Worm (Caenorhabditis elegans) whole organism, L2 larva: ENCODE measurements around the gene col-95.
A peak's percentile ranks its signal among the peaks of the same experiment; 100 is the strongest.

ENCODE experiments used
- C34F6.9 ChIP-seq: fragments of 150-350 bp; optimal IDR thresholded peaks from 2 replicates; lab custom pipeline; 2014; ENCODE audit warnings: missing biosample characterization, missing genetic modification characterization
- F13H6.1 ChIP-seq: sonication (generic microtip); optimal IDR thresholded peaks from 2 replicates; lab custom pipeline; 2016; ENCODE audit warnings: missing genetic modification characterization, missing compliant biosample characterization
- R02D3.7 ChIP-seq: fragments of 150-350 bp; optimal IDR thresholded peaks from 2 replicates; lab custom pipeline; 2014; ENCODE audit warnings: missing biosample characterization, missing genetic modification characterization
- Y55F3AM.14 ChIP-seq: fragments of 200-800 bp; sonication (Bioruptor generic); optimal IDR thresholded peaks from 2 replicates; lab custom pipeline; 2018; ENCODE audit warnings: mild to moderate bottlenecking, missing genetic modification characterization, missing compliant biosample characterization
- alr-1 ChIP-seq: fragments of 150-350 bp; optimal IDR thresholded peaks from 2 replicates; lab custom pipeline; 2014; ENCODE audit warnings: missing biosample characterization, missing genetic modification characterization
- aly-2 ChIP-seq: fragments of 150-350 bp; optimal IDR thresholded peaks from 2 replicates; lab custom pipeline; 2014; ENCODE audit warnings: missing biosample characterization, missing genetic modification characterization
- ama-1 ChIP-seq: fragments of 150-350 bp; optimal IDR thresholded peaks from 2 replicates; lab custom pipeline; 2018; ENCODE audit warnings: inconsistent platforms
- blmp-1 ChIP-seq: sonication (generic microtip); optimal IDR thresholded peaks from 2 replicates; lab custom pipeline; 2017; ENCODE audit warnings: missing genetic modification characterization, mild to moderate bottlenecking, missing compliant biosample characterization, antibody characterized with exemption, moderate library complexity; ENCODE audit not compliant: insufficient read depth
- ceh-82 ChIP-seq: fragments of 150-350 bp; optimal IDR thresholded peaks from 2 replicates; lab custom pipeline; 2014; ENCODE audit warnings: missing biosample characterization, missing genetic modification characterization
- crh-2 ChIP-seq: sonication (generic microtip); optimal IDR thresholded peaks from 2 replicates; lab custom pipeline; 2017; ENCODE audit warnings: missing biosample characterization, missing genetic modification characterization
- egl-27 ChIP-seq: sonication (generic microtip); optimal IDR thresholded peaks from 3 replicates; lab custom pipeline; 2017; ENCODE audit warnings: missing biosample characterization, missing genetic modification reagents, missing genetic modification characterization
- fos-1 ChIP-seq: fragments of 150-350 bp; optimal IDR thresholded peaks from 2 replicates; lab custom pipeline; 2014; ENCODE audit warnings: missing biosample characterization, missing genetic modification characterization
- gmeb-1 ChIP-seq: fragments of 150-350 bp; optimal IDR thresholded peaks from 2 replicates; lab custom pipeline; 2014; ENCODE audit warnings: missing biosample characterization, missing genetic modification characterization
- lin-11 ChIP-seq: fragments of 150-350 bp; sonication (generic microtip); optimal IDR thresholded peaks from 2 replicates; lab custom pipeline; 2014; ENCODE audit warnings: missing biosample characterization, missing genetic modification characterization, inconsistent platforms, mixed read lengths
- lin-13 ChIP-seq: fragments of 150-350 bp; optimal IDR thresholded peaks from 2 replicates; lab custom pipeline; 2014; ENCODE audit warnings: missing biosample characterization, missing genetic modification reagents, missing genetic modification characterization
- lin-39 ChIP-seq: fragments of 150-350 bp; optimal IDR thresholded peaks from 2 replicates; lab custom pipeline; 2014; ENCODE audit warnings: missing biosample characterization, missing genetic modification reagents, missing genetic modification characterization
- lsy-2 ChIP-seq, 2 experiments: fragments of 150-350 bp in 1 of 2; sonication (generic microtip) in 1 of 2; optimal IDR thresholded peaks; 2 replicates each; lab custom pipeline; 2014 to 2017; ENCODE audit warnings: missing biosample characterization in 2 of 2, missing genetic modification characterization in 2 of 2
- mab-5 ChIP-seq: fragments of 150-350 bp; optimal IDR thresholded peaks from 2 replicates; lab custom pipeline; 2014; ENCODE audit warnings: missing biosample characterization, missing genetic modification characterization
- mdl-1 ChIP-seq, 2 experiments: fragments of 150-350 bp in 1 of 2; sonication (generic microtip) in 1 of 2; optimal IDR thresholded peaks; 2 replicates each; lab custom pipeline; 2017; ENCODE audit warnings: missing biosample characterization in 2 of 2, missing genetic modification characterization in 2 of 2
- nhr-10 ChIP-seq: sonication (generic microtip); optimal IDR thresholded peaks from 2 replicates; lab custom pipeline; 2017; ENCODE audit warnings: missing biosample characterization, missing genetic modification characterization
- nhr-11 ChIP-seq: fragments of 150-350 bp; optimal IDR thresholded peaks from 2 replicates; lab custom pipeline; 2014; ENCODE audit warnings: missing biosample characterization, missing genetic modification characterization
- nhr-129 ChIP-seq: fragments of 150-350 bp; optimal IDR thresholded peaks from 2 replicates; lab custom pipeline; 2014; ENCODE audit warnings: missing biosample characterization, missing genetic modification characterization
- nhr-21 ChIP-seq: fragments of 150-350 bp; optimal IDR thresholded peaks from 2 replicates; lab custom pipeline; 2014; ENCODE audit warnings: missing biosample characterization, missing genetic modification characterization
- nhr-23 ChIP-seq: fragments of 150-350 bp; optimal IDR thresholded peaks from 2 replicates; lab custom pipeline; 2014; ENCODE audit warnings: missing biosample characterization, missing genetic modification reagents, missing genetic modification characterization
- nhr-25 ChIP-seq: fragments of 150-350 bp; sonication (generic microtip); optimal IDR thresholded peaks from 3 replicates; lab custom pipeline; 2014; ENCODE audit warnings: missing biosample characterization, missing genetic modification characterization
- nhr-6 ChIP-seq: fragments of 150-350 bp; optimal IDR thresholded peaks from 2 replicates; lab custom pipeline; 2014; ENCODE audit warnings: missing biosample characterization, missing genetic modification characterization
- nhr-77 ChIP-seq: fragments of 150-350 bp; optimal IDR thresholded peaks from 2 replicates; lab custom pipeline; 2014; ENCODE audit warnings: missing biosample characterization, missing genetic modification characterization
- sem-4 ChIP-seq: fragments of 150-350 bp; optimal IDR thresholded peaks from 2 replicates; lab custom pipeline; 2014; ENCODE audit warnings: missing biosample characterization, missing genetic modification reagents, missing genetic modification characterization
- skn-1 ChIP-seq: sonication (generic microtip); optimal IDR thresholded peaks from 2 replicates; lab custom pipeline; 2017; ENCODE audit warnings: missing biosample characterization, missing genetic modification characterization
- sma-3 ChIP-seq: sonication (generic microtip); optimal IDR thresholded peaks from 2 replicates; lab custom pipeline; 2016; ENCODE audit warnings: missing genetic modification reagents, missing genetic modification characterization, missing compliant biosample characterization
- unc-39 ChIP-seq: fragments of 150-350 bp; optimal IDR thresholded peaks from 2 replicates; lab custom pipeline; 2014; ENCODE audit warnings: missing biosample characterization, missing genetic modification characterization
- unc-55 ChIP-seq: fragments of 150-350 bp; sonication (generic microtip); optimal IDR thresholded peaks from 3 replicates; lab custom pipeline; 2014; ENCODE audit warnings: missing biosample characterization, missing genetic modification reagents, missing genetic modification characterization
- ztf-11 ChIP-seq: sonication (generic microtip); optimal IDR thresholded peaks from 2 replicates; lab custom pipeline; 2017; ENCODE audit warnings: missing biosample characterization, missing genetic modification characterization

The col-95 gene

ce11 chrIII:11719400-11719875, 15.6 kb downstream of the col-95 start, which contains the start of the genes elb-1 and Y41C4A.11:
Gene elb-1, minus strand, starts transcription at chrIII:11719450.
Gene Y41C4A.11, plus strand, starts transcription at chrIII:11719860.
- TF ChIP-seq egl-27 (tag; lab: Kevin White, UChicago) (peak; percentile 33), lsy-2 (tag; optimal IDR thresholded peaks at IDR 0.05; lab: Kevin White, UChicago) (peak; percentile 21 to 78), crh-2 (peak; percentile 63), lin-11 (tag; lab: Kevin White, UChicago) (peak; percentile 40), lin-13 (GFP tag; lab: Kevin White, UChicago) (peak; percentile 45), fos-1 (tag; lab: Kevin White, UChicago) (peak; percentile 26), ama-1 (lab: Kevin White, UChicago) (no peak), sem-4 (tag; lab: Kevin White, UChicago) (peak; percentile 65), nhr-129 (tag; lab: Kevin White, UChicago) (peak; percentile 56), nhr-25 (tag; lab: Kevin White, UChicago) (peak; percentile 45), F13H6.1 (tag; lab: Kevin White, UChicago) (peak; percentile 76), C34F6.9 (tag; lab: Kevin White, UChicago) (peak; percentile 55), R02D3.7 (tag; lab: Kevin White, UChicago) (no peak), mab-5 (peak; percentile 49), unc-55 (peak; percentile 78), lin-39 (tag; lab: Kevin White, UChicago) (no peak), nhr-10 (no peak), gmeb-1 (peak; percentile 99), sma-3 (GFP tag; lab: Kevin White, UChicago) (peak; percentile 64)

DNA sequence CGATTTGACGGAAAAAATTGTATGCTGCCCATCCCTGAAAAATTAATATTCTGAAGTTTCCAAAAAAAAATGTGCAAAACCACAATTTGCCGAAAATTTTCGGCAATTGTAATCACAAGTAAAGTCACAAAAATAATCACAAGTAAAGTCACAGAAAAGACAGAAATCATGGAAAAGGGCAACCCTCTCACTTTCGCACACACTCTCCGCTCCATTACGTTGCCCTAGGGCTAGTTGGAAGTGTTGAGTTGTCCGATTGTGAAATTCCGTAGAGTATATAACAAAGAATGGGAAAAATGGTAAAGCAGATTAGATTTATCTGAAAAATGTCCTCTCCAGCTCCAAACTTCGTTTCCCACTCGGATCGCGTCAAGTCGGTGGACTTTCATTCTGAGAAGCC, 17.6 kb downstream of the col-95 start, which contains the start of gene Y41C4A.32:
Gene Y41C4A.32, plus strand, starts transcription at position 302 of the 400 bp plus-strand sequence.
- TF ChIP-seq crh-2 (no peak), nhr-129 (tag; lab: Kevin White, UChicago) (no peak), fos-1 (tag; lab: Kevin White, UChicago) (peak; percentile 11), sma-3 (GFP tag; lab: Kevin White, UChicago) (no peak)

DNA sequence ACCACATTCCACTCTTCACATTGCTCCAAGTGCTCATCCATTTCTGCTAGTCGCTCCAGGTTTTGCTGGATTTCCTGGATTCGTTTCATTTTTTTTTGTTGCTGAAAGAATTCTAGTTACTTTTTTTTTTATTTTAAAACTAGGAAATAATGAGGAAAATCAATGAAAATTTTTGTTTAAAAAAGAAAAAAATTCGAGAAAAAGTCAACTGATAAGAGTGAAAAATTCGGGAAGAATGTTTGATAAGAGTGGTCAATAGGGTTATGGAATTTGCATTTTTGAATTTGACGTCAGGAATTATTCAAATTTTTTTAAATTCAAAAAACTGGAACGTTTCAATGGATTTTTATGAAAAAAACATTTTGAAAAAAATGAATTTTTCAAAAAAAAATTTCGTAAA, 22.8 kb downstream of the col-95 start, which contains the start of gene Y41C4A.12:
Gene Y41C4A.12, minus strand, starts transcription at position 101 of the 400 bp plus-strand sequence.
- TF ChIP-seq nhr-21 (tag; lab: Kevin White, UChicago), result no peak
- TF ChIP-seq nhr-77, result no peak
- TF ChIP-seq egl-27 (tag; lab: Kevin White, UChicago), result no peak
- no peak for TF ChIP-seq sem-4 (tag; lab: Kevin White, UChicago)
- TF ChIP-seq unc-55, result no peak
- TF ChIP-seq ceh-82 (tag; lab: Kevin White, UChicago), result no peak
- no peak for TF ChIP-seq mdl-1 (tag; optimal IDR thresholded peaks at IDR 0.05; lab: Kevin White, UChicago)
- no peak for TF ChIP-seq lsy-2 (tag; optimal IDR thresholded peaks at IDR 0.05; lab: Kevin White, UChicago)
- no peak for TF ChIP-seq nhr-11 (tag; lab: Kevin White, UChicago)
- TF ChIP-seq alr-1 (tag; lab: Kevin White, UChicago), result no peak
- TF ChIP-seq F13H6.1 (tag; lab: Kevin White, UChicago), result no peak
- TF ChIP-seq skn-1 (tag; lab: Kevin White, UChicago), result no peak
- TF ChIP-seq nhr-6 (tag; lab: Kevin White, UChicago), result no peak
- no peak for TF ChIP-seq nhr-23 (tag; lab: Kevin White, UChicago)
- no peak for TF ChIP-seq ztf-11 (tag; lab: Kevin White, UChicago)
- TF ChIP-seq aly-2, result no peak
- no peak for TF ChIP-seq R02D3.7 (tag; lab: Kevin White, UChicago)
- TF ChIP-seq blmp-1 (tag; lab: Kevin White, UChicago), result no peak

DNA sequence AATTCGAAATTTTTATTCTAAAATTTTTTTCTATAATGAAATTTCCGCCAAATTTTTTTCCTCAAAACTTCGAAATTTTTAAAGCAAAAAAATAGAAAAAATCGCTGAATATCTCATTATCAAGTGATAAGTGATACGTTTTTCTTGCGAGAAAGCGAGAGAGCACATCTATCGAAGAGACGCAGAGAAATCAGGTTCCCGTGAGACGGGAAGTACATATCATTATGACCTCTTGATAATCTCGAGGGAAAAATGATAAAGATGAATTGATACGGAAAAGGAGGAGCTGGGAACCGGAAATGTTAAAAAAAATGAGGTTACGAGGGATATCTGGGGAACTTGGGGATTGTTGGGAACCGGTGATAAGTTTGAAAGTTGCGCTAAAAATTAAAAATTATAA, 23.2 kb downstream of the col-95 start:
- TF ChIP-seq Y55F3AM.14 (GFP tag; lab: Kevin White, UChicago) (no peak), mdl-1 (tag; optimal IDR thresholded peaks at IDR 0.05; lab: Kevin White, UChicago) (no peak), lin-39 (tag; lab: Kevin White, UChicago) (no peak), fos-1 (tag; lab: Kevin White, UChicago) (peak; percentile 21), nhr-21 (tag; lab: Kevin White, UChicago) (peak; percentile 12), lsy-2 (tag; optimal IDR thresholded peaks at IDR 0.05; lab: Kevin White, UChicago) (no peak), egl-27 (tag; lab: Kevin White, UChicago) (no peak)

- TF ChIP-seq unc-39 (tag; lab: Kevin White, UChicago) (no peak), nhr-77 (no peak)
These were observed 26.5 kb downstream of the col-95 start, which contains the start of gene Y41C4A.18 for ce11 chrIII:11730312-11730711. Gene Y41C4A.18, plus strand, starts transcription at chrIII:11730612.
